Fruit fly (Drosophila melanogaster) whole organism, embryonic: ENCODE results near the gene BckdhA.

Source experiments
- Antp ChIP-seq: fragments of 200-800 bp; sonication (Bioruptor generic); optimal IDR thresholded peaks from 3 replicates; lab custom pipeline; 2016; ENCODE audit warnings: missing biosample characterization, missing genetic modification characterization
- Blimp-1 ChIP-seq: fragments of 200-800 bp; sonication (Bioruptor generic); optimal IDR thresholded peaks from 3 replicates; lab custom pipeline; 2018; ENCODE audit warnings: missing biosample characterization, missing genetic modification characterization, mild to moderate bottlenecking, moderate library complexity, missing genetic modification reagents
- BtbVII ChIP-seq: fragments of 200-800 bp; sonication (Bioruptor generic); optimal IDR thresholded peaks from 3 replicates; lab custom pipeline; 2017; ENCODE audit warnings: missing biosample characterization, mild to moderate bottlenecking, missing genetic modification characterization
- CG10267 ChIP-seq: fragments of 200-800 bp; sonication (Bioruptor generic); optimal IDR thresholded peaks from 2 replicates; lab custom pipeline; 2018; ENCODE audit warnings: missing biosample characterization, mild to moderate bottlenecking, missing genetic modification characterization, moderate library complexity
- CG10431 ChIP-seq: fragments of 200-800 bp; sonication (Bioruptor generic); optimal IDR thresholded peaks from 3 replicates; lab custom pipeline; 2018; ENCODE audit warnings: missing biosample characterization, mild to moderate bottlenecking, missing genetic modification characterization
- CG10543 ChIP-seq: fragments of 200-800 bp; sonication (Bioruptor generic); optimal IDR thresholded peaks from 3 replicates; lab custom pipeline; 2017; ENCODE audit warnings: missing biosample characterization, mild to moderate bottlenecking, missing genetic modification characterization, moderate library complexity
- CG12769 ChIP-seq: fragments of 200-800 bp; sonication (Bioruptor generic); optimal IDR thresholded peaks from 2 replicates; lab custom pipeline; 2019; ENCODE audit warnings: missing biosample characterization, mild to moderate bottlenecking, missing genetic modification characterization, moderate library complexity
- CG15011 ChIP-seq: fragments of 200-800 bp; sonication (Bioruptor generic); optimal IDR thresholded peaks from 3 replicates; lab custom pipeline; 2018; ENCODE audit warnings: missing biosample characterization, mild to moderate bottlenecking, missing genetic modification characterization
- CG1529 ChIP-seq: fragments of 200-800 bp; sonication (Bioruptor generic); optimal IDR thresholded peaks from 3 replicates; lab custom pipeline; 2018; ENCODE audit warnings: missing biosample characterization, missing genetic modification characterization
- CG18599 ChIP-seq: fragments of 200-800 bp; sonication (Bioruptor generic); optimal IDR thresholded peaks from 3 replicates; lab custom pipeline; 2017; ENCODE audit warnings: missing biosample characterization, missing genetic modification characterization, mild to moderate bottlenecking, moderate library complexity, missing genetic modification reagents
- CG3281 ChIP-seq: fragments of 200-800 bp; sonication (Bioruptor generic); optimal IDR thresholded peaks from 3 replicates; lab custom pipeline; 2017; ENCODE audit warnings: missing biosample characterization, mild to moderate bottlenecking, missing genetic modification characterization
- CG3726 ChIP-seq: fragments of 200-800 bp; sonication (Bioruptor generic); IDR thresholded peaks from 3 replicates; pipeline ENCODE4, ENCODE4 v1.3.6; 2022; ENCODE audit warnings: missing biosample characterization, missing genetic modification characterization
- CG5953 ChIP-seq: fragments of 200-800 bp; sonication (Bioruptor generic); IDR thresholded peaks from 2 replicates; pipeline ENCODE4 v1.3.6; 2022; ENCODE audit warnings: missing biosample characterization, missing genetic modification characterization
- CG6689 ChIP-seq: fragments of 200-800 bp; sonication (Bioruptor generic); IDR thresholded peaks from 2 replicates; pipeline ENCODE4 v1.3.6; 2022; ENCODE audit warnings: missing biosample characterization, missing genetic modification characterization
- CG7556 ChIP-seq: fragments of 200-800 bp; sonication (Bioruptor generic); optimal IDR thresholded peaks from 2 replicates; lab custom pipeline; 2017; ENCODE audit warnings: missing biosample characterization, mild to moderate bottlenecking, missing genetic modification characterization
- CG7928 ChIP-seq: fragments of 200-800 bp; sonication (Bioruptor generic); optimal IDR thresholded peaks from 2 replicates; lab custom pipeline; 2017; ENCODE audit warnings: missing biosample characterization, mild to moderate bottlenecking, missing genetic modification characterization
- CG8281 ChIP-seq: fragments of 200-800 bp; sonication (Bioruptor generic); optimal IDR thresholded peaks from 2 replicates; lab custom pipeline; 2018; ENCODE audit warnings: missing biosample characterization, mild to moderate bottlenecking, missing genetic modification characterization, moderate library complexity
- CG8924 ChIP-seq: fragments of 200-800 bp; optimal IDR thresholded peaks from 3 replicates; lab custom pipeline; 2019; ENCODE audit warnings: missing biosample characterization, mild to moderate bottlenecking, missing genetic modification characterization, moderate library complexity
- CkIIα-i1 ChIP-seq: fragments of 200-800 bp; sonication (Bioruptor generic); IDR thresholded peaks from 2 replicates; pipeline ENCODE4 v1.3.6; 2022; ENCODE audit warnings: missing biosample characterization, missing genetic modification characterization
- Dll ChIP-seq: fragments of 200-800 bp; sonication (Bioruptor generic); IDR thresholded peaks from 4 replicates; pipeline ENCODE4 v1.3.6; 2022; ENCODE audit warnings: missing biosample characterization, missing genetic modification characterization; ENCODE audit not compliant: partially characterized antibody
- Drgx ChIP-seq: fragments of 200-800 bp; sonication (Bioruptor generic); IDR thresholded peaks from 2 replicates; pipeline ENCODE4 v1.3.6; 2022; ENCODE audit warnings: missing biosample characterization, missing genetic modification characterization
- HmgZ ChIP-seq: fragments of 200-800 bp; sonication (Bioruptor generic); optimal IDR thresholded peaks from 2 replicates; lab custom pipeline; 2018; ENCODE audit warnings: missing biosample characterization, mild to moderate bottlenecking, missing genetic modification characterization
- Hmr ChIP-seq: fragments of 200-800 bp; sonication (Bioruptor generic); optimal IDR thresholded peaks from 3 replicates; lab custom pipeline; 2017; ENCODE audit warnings: mild to moderate bottlenecking, missing biosample characterization, missing genetic modification reagents, missing genetic modification characterization
- Med ChIP-seq: fragments of 200-800 bp; sonication (Bioruptor generic); peaks from one replicate; lab custom pipeline; 2016; ENCODE audit warnings: missing biosample characterization, missing genetic modification characterization, mild to moderate bottlenecking, inconsistent platforms, moderate library complexity
- Mrtf ChIP-seq: fragments of 200-800 bp; sonication (Bioruptor generic); IDR thresholded peaks from 3 replicates; pipeline ENCODE4 v1.3.6; 2022; ENCODE audit warnings: missing biosample characterization, missing genetic modification characterization
- Myb ChIP-seq: fragments of 200-800 bp; sonication (Bioruptor generic); optimal IDR thresholded peaks from 2 replicates; lab custom pipeline; 2016; ENCODE audit warnings: missing biosample characterization, missing genetic modification characterization
- NK7.1 ChIP-seq: fragments of 200-800 bp; sonication (Bioruptor generic); optimal IDR thresholded peaks from 3 replicates; lab custom pipeline; 2016; ENCODE audit warnings: missing biosample characterization, missing genetic modification characterization
- Nf-YB ChIP-seq: fragments of 200-800 bp; sonication (Bioruptor generic); optimal IDR thresholded peaks from 3 replicates; lab custom pipeline; 2019; ENCODE audit warnings: missing biosample characterization, mild to moderate bottlenecking, missing genetic modification characterization, moderate library complexity
- Ravus ChIP-seq: fragments of 200-800 bp; sonication (Bioruptor generic); IDR thresholded peaks from 2 replicates; pipeline ENCODE4 v1.3.6; 2022; ENCODE audit warnings: missing biosample characterization, missing genetic modification characterization
- Rx ChIP-seq: fragments of 200-800 bp; sonication (Bioruptor generic); IDR thresholded peaks from 2 replicates; pipeline ENCODE4 v1.3.6; 2022; ENCODE audit warnings: missing biosample characterization, missing genetic modification characterization
- Sox100B ChIP-seq: fragments of 200-800 bp; sonication (Bioruptor generic); optimal IDR thresholded peaks from 3 replicates; lab custom pipeline; 2018; ENCODE audit warnings: missing biosample characterization, mild to moderate bottlenecking, missing genetic modification characterization
- ara ChIP-seq: fragments of 200-800 bp; sonication (Bioruptor generic); IDR thresholded peaks from 2 replicates; pipeline ENCODE4 v1.3.6; 2022; ENCODE audit warnings: missing biosample characterization, missing genetic modification characterization
- chm ChIP-seq: fragments of 200-800 bp; sonication (Bioruptor generic); IDR thresholded peaks from 2 replicates; pipeline ENCODE4 v1.3.6; 2022; ENCODE audit warnings: missing biosample characterization, missing genetic modification characterization
- en ChIP-seq: fragments of 200-800 bp; sonication (Bioruptor generic); optimal IDR thresholded peaks from 2 replicates; lab custom pipeline; 2016; ENCODE audit warnings: missing biosample characterization, missing genetic modification characterization
- hbn ChIP-seq: fragments of 200-800 bp; sonication (Bioruptor generic); IDR thresholded peaks from 2 replicates; pipeline ENCODE4 v1.3.6; 2022; ENCODE audit warnings: missing biosample characterization, missing genetic modification characterization; ENCODE audit not compliant: partially characterized antibody
- hth ChIP-seq: fragments of >200 bp; optimal IDR thresholded peaks from 2 replicates; lab custom pipeline; 2017; ENCODE audit warnings: inconsistent platforms
- ken ChIP-seq: fragments of 200-800 bp; sonication (Bioruptor generic); IDR thresholded peaks from 3 replicates; pipeline ENCODE4 v1.3.6; 2022; ENCODE audit warnings: missing biosample characterization, missing genetic modification characterization
- lab ChIP-seq: fragments of 200-800 bp; sonication (Bioruptor generic); optimal IDR thresholded peaks from 3 replicates; lab custom pipeline; 2017; ENCODE audit warnings: missing biosample characterization, missing genetic modification characterization, mild to moderate bottlenecking, moderate library complexity, missing genetic modification reagents
- otp ChIP-seq: fragments of 200-800 bp; sonication (Bioruptor generic); IDR thresholded peaks from 3 replicates; pipeline ENCODE4, ENCODE4 v1.3.6; 2022; ENCODE audit warnings: missing biosample characterization, missing genetic modification characterization
- phol ChIP-seq: fragments of 200-800 bp; sonication (Bioruptor generic); optimal IDR thresholded peaks from 3 replicates; lab custom pipeline; 2018; ENCODE audit warnings: missing biosample characterization, mild to moderate bottlenecking, missing genetic modification characterization, moderate library complexity
- pnt ChIP-seq: fragments of 200-800 bp; sonication (Bioruptor generic); optimal IDR thresholded peaks from 3 replicates; lab custom pipeline; 2016; ENCODE audit warnings: missing biosample characterization, missing genetic modification characterization
- repo ChIP-seq: fragments of 200-800 bp; sonication (Bioruptor generic); optimal IDR thresholded peaks from 2 replicates; lab custom pipeline; 2016; ENCODE audit warnings: missing biosample characterization, missing genetic modification characterization
- sc ChIP-seq, 3 experiments: fragments of >200 bp in 2 of 3; fragments of 200-800 bp in 1 of 3; sonication (Bioruptor generic) in 1 of 3; optimal IDR thresholded peaks; 2 replicates in 2 of 3; 3 replicates in 1 of 3; lab custom pipeline; 2017; ENCODE audit warnings: mild to moderate bottlenecking in 1 of 3, missing biosample characterization in 1 of 3, missing genetic modification characterization in 1 of 3, missing genetic modification reagents in 1 of 3
- sd ChIP-seq: fragments of 200-800 bp; sonication (Bioruptor generic); optimal IDR thresholded peaks from 3 replicates; lab custom pipeline; 2018; ENCODE audit warnings: missing biosample characterization, mild to moderate bottlenecking, missing genetic modification characterization, moderate library complexity
- ttk ChIP-seq: fragments of 200-800 bp; sonication (Bioruptor generic); IDR thresholded peaks from 2 replicates; pipeline ENCODE4 v2.1.2; 2022; ENCODE audit warnings: missing biosample characterization, missing genetic modification characterization
- tup ChIP-seq: fragments of 200-800 bp; sonication (Bioruptor generic); optimal IDR thresholded peaks from 2 replicates; lab custom pipeline; 2016; ENCODE audit warnings: missing biosample characterization, mild to moderate bottlenecking, missing genetic modification characterization, moderate library complexity
- twi ChIP-seq: fragments of 200-800 bp; optimal IDR thresholded peaks from 2 replicates; lab custom pipeline; 2019; ENCODE audit warnings: missing biosample characterization, mild to moderate bottlenecking, missing genetic modification characterization, moderate library complexity

Gene BckdhA

DNA sequence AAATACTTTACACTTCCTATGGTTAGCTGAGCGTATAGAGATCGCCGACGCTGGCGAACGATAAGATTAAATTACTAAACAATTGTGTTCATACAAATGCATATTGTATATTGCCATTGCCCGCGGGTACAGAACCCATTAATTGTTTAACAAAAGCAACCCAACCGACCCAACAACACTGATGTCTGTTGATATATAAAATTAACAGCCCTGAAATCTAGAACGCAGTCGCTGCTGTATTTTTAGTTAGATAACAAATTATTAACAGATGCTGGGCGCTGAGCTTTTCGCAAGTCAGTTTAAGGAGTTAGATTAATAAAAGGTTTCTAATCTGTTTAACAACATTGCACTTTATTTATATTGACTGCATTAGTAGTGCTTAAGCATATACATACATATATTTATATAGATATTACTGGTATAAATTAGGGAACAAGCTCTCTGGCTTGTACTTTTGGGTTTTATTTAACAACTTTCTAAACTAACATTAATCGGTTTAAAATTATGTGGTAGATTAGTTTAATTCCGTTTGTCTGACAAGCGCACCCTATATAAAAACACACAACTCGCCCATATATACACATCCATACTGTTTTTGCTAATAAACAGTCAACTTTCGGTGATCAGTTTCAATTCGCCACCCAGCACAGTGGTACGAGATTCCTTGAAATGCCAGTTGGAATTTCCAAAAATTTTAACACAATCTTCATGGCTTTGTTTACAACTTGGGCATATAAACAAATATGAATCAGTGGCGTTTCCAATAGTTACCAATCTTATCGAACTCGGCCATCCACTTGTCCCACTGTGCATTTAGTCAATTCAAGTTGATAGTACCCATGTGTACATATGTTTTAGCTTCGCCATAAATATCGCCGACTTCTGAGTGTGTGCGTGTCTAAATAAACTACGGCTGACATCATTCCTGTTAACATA is 27.4 kb upstream of the BckdhA start (continued):
- TF ChIP-seq phol (tag; lab: Kevin White, UChicago) (peak; percentile 75), CG5953 (peak; percentile 77), hth (lab: Kevin White, UChicago) (no peak)

DNA sequence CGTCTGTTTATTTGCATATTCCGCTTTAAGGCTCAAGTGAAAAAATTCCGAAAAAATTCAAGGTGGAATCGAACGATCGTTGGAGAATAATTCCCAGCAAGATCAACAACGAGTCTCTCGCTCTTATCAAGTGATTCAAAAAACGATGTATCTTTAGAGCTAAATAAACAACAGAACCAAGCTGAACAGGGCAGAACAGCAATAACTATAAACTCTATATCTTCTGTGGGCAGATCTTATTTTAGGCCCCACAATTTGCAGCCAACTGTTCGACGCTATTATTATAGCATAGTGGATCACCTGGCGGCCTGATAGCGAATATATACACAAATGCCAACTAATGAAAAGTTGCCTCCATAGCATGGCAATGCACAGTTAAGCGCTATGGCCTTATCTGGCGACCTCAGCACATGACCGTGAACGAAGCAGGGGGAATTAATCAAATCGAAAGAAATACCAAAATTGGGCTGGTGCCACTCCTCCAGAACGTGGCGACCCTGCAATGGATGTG is 26.1 kb upstream of the BckdhA start:
- no peak for TF ChIP-seq HmgZ
- no peak for TF ChIP-seq Myb (GFP tag; lab: Kevin White, UChicago)
- no peak for TF ChIP-seq Ravus
- no peak for TF ChIP-seq CG3726 (GFP tag; lab: Robert Waterston, UW)
- TF ChIP-seq ken (GFP tag; lab: Robert Waterston, UW) = no peak
- no peak for TF ChIP-seq Drgx
- TF ChIP-seq CG10267 (tag; lab: Kevin White, UChicago) = no peak
- TF ChIP-seq Antp (GFP tag; lab: Kevin White, UChicago) = no peak
- TF ChIP-seq CG7928 = no peak
- TF ChIP-seq en (GFP tag; lab: Kevin White, UChicago) = no peak
- TF ChIP-seq Nf-YB (GFP tag; lab: Kevin White, UChicago) = no peak
- no peak for TF ChIP-seq twi (tag; lab: Kevin White, UChicago)
- TF ChIP-seq CG10543 (GFP tag; lab: Kevin White, UChicago) = peak; percentile 83
- TF ChIP-seq tup = no peak
- peak; percentile 53 for TF ChIP-seq Med
- no peak for TF ChIP-seq CG7556 (GFP tag; lab: Kevin White, UChicago)
- no peak for TF ChIP-seq NK7.1 (GFP tag; lab: Kevin White, UChicago)
- no peak for TF ChIP-seq CG10431 (GFP tag; lab: Kevin White, UChicago)
- TF ChIP-seq pnt = no peak
- TF ChIP-seq chm = no peak
- peak; percentile 69 for TF ChIP-seq sd (tag; lab: Kevin White, UChicago)
- no peak for TF ChIP-seq ara (GFP tag; lab: Robert Waterston, UW)
- no peak for TF ChIP-seq CG8281 (tag; lab: Kevin White, UChicago)
- TF ChIP-seq lab = peak; percentile 45
- no peak for TF ChIP-seq Sox100B (GFP tag; lab: Kevin White, UChicago)
- no peak for TF ChIP-seq Mrtf
- TF ChIP-seq CG1529 = no peak
- TF ChIP-seq Hmr (GFP tag; lab: Kevin White, UChicago) = peak; percentile 39
- TF ChIP-seq repo (GFP tag; lab: Kevin White, UChicago) = no peak
- TF ChIP-seq sc (optimal IDR thresholded peaks at IDR 0.05; lab: Kevin White, UChicago) = no peak
- TF ChIP-seq sc (GFP tag; optimal IDR thresholded peaks at IDR 0.05; lab: Kevin White, UChicago) = no peak
- no peak for TF ChIP-seq Dll (GFP tag; lab: Robert Waterston, UW)
- no peak for TF ChIP-seq hbn (GFP tag; lab: Robert Waterston, UW)
- no peak for TF ChIP-seq otp
- TF ChIP-seq CG6689 (GFP tag; lab: Robert Waterston, UW) = no peak
- no peak for TF ChIP-seq Rx (GFP tag; lab: Robert Waterston, UW)
- TF ChIP-seq Blimp-1 (GFP tag; lab: Kevin White, UChicago) = no peak
- peak; percentile 57 for TF ChIP-seq CG18599 (GFP tag; lab: Kevin White, UChicago)
- peak; percentile 18 for TF ChIP-seq BtbVII
- peak; percentile 62 for TF ChIP-seq CG12769 (tag; lab: Kevin White, UChicago)
- peak; percentile 36 for TF ChIP-seq CG15011
- no peak for TF ChIP-seq ttk (GFP tag; lab: Robert Waterston, UW)
- TF ChIP-seq CkIIα-i1 (GFP tag; lab: Robert Waterston, UW) = no peak
- TF ChIP-seq CG8924 (tag; lab: Kevin White, UChicago) = no peak
- TF ChIP-seq CG3281 (GFP tag; lab: Kevin White, UChicago) = no peak
